Worm (Caenorhabditis elegans): ENCODE results near the gene T06E4.7.

The T06E4.7 gene

ce11 chrV:9666394-9666793 is 40.2 kb downstream of the T06E4.7 start, which contains the start of gene ZK287.1:
TSS of gene ZK287.1 (plus strand) at chrV:9666694.
- no peak for TF ChIP-seq chd-7 (tag; optimal IDR thresholded peaks at IDR 0.05)
- TF ChIP-seq egl-18 (GFP tag; IDR thresholded peaks at IDR 0.05), result no peak
- no peak for TF ChIP-seq nfya-1 (tag; optimal IDR thresholded peaks at IDR 0.05; ENCODE audit: borderline replicate concordance, insufficient read depth)
- no peak for TF ChIP-seq ztf-26 (tag; optimal IDR thresholded peaks at IDR 0.05)
- no peak for TF ChIP-seq madf-3 (GFP tag; IDR thresholded peaks at IDR 0.05)
- no peak for TF ChIP-seq akir-1 (GFP tag; optimal IDR thresholded peaks at IDR 0.05)
- TF ChIP-seq tlf-1 (GFP tag; optimal IDR thresholded peaks at IDR 0.05), result no peak
- no peak for TF ChIP-seq mes-4 (tag; optimal IDR thresholded peaks at IDR 0.05)
- TF ChIP-seq ceh-40 (GFP tag; IDR thresholded peaks at IDR 0.05), result no peak
- no peak for TF ChIP-seq F49E8.2 (tag; optimal IDR thresholded peaks at IDR 0.05; ENCODE audit: insufficient read depth)
- TF ChIP-seq ztf-25 (GFP tag; IDR thresholded peaks at IDR 0.05), result no peak
- TF ChIP-seq pha-4 (tag; optimal IDR thresholded peaks at IDR 0.05), result no peak
- no peak for TF ChIP-seq Y53F4B.3 (GFP tag; IDR thresholded peaks at IDR 0.05)
- TF ChIP-seq let-607 (tag; optimal IDR thresholded peaks at IDR 0.05), result no peak
- TF ChIP-seq mel-28 (tag; optimal IDR thresholded peaks at IDR 0.05; ENCODE audit: borderline replicate concordance), result no peak
- no peak for TF ChIP-seq F52B5.7 (tag; optimal IDR thresholded peaks at IDR 0.05)

- TF ChIP-seq chd-7 (tag; optimal IDR thresholded peaks at IDR 0.05) (no peak), nhr-80 (tag; optimal IDR thresholded peaks at IDR 0.05) (peak; percentile 3)
These were observed 46.3 kb downstream of the T06E4.7 start for ce11 chrV:9672495-9672894.

ce11 chrV:9673199-9673843 is 47.1 kb downstream of the T06E4.7 start, which contains the start of gene sulp-8:
TSS of gene sulp-8 (minus strand) at chrV:9673667.
- TF ChIP-seq ceh-58 (GFP tag; IDR thresholded peaks at IDR 0.05) (no peak), xnd-1 (tag; optimal IDR thresholded peaks at IDR 0.05) (no peak), lir-1 (GFP tag; conservative IDR thresholded peaks at IDR 0.05) (no peak)
